Worm (Caenorhabditis elegans) whole organism, young adult: ENCODE data around the gene sra-7.

Experiments
- aptf-3 ChIP-seq: fragments of 200-800 bp; sonication (Bioruptor generic); IDR thresholded peaks from 2 replicates; pipeline ENCODE4 v1.3.6; 2022; ENCODE audit warnings: missing genetic modification characterization, missing compliant biosample characterization
- ceh-91 ChIP-seq: fragments of 200-800 bp; sonication (Bioruptor generic); IDR thresholded peaks from 2 replicates; pipeline ENCODE4 v1.3.6; 2022; ENCODE audit warnings: missing genetic modification reagents, missing genetic modification characterization, missing compliant biosample characterization
- egl-44 ChIP-seq: fragments of 200-800 bp; sonication (Bioruptor generic); IDR thresholded peaks from 2 replicates; pipeline ENCODE4 v1.3.6; 2022; ENCODE audit warnings: missing genetic modification reagents, missing genetic modification characterization, missing compliant biosample characterization
- hlh-12 ChIP-seq: sonication (generic microtip); optimal IDR thresholded peaks from 2 replicates; lab custom pipeline; 2016; ENCODE audit warnings: missing genetic modification characterization, missing compliant biosample characterization
- nfya-1 ChIP-seq: sonication (generic microtip); optimal IDR thresholded peaks from 2 replicates; lab custom pipeline; 2017; ENCODE audit warnings: antibody characterized with exemption, missing compliant biosample characterization, missing genetic modification characterization, borderline replicate concordance; ENCODE audit not compliant: insufficient read depth
- ztf-3 ChIP-seq: fragments of 200-800 bp; sonication (Bioruptor generic); optimal IDR thresholded peaks from 2 replicates; lab custom pipeline; 2018; ENCODE audit warnings: mild to moderate bottlenecking, missing genetic modification characterization, missing compliant biosample characterization
- ztf-6 ChIP-seq: fragments of 200-800 bp; sonication (Bioruptor generic); IDR thresholded peaks from 2 replicates; pipeline ENCODE4 v1.3.6; 2022; ENCODE audit warnings: missing genetic modification reagents, missing genetic modification characterization, missing compliant biosample characterization

DNA sequence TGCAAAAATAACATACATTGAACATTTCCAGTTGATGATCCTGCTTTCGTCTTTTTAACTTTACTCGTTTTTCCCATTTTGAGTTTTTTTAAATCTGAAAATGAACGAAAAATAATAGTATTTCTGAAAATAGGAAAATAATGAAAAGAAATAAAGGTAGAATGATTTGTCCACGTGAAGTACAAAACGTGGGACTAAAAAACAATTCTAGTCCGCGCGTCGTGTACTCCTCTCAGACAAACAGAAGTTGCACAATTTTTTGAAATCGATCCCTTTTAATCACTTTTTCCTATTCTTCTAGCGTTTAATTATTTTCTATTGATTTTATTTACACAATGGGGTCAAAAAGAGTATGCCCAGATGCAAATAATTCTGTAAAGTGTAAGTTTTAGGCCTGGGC lies 46.6 kb downstream of the sra-7 start, which contains the start of the genes E02H1.1 and tag-124:
- TF ChIP-seq hlh-12 (tag; lab: Kevin White, UChicago) (no peak), nfya-1 (tag; lab: Kevin White, UChicago) (no peak), ztf-3 (no peak), aptf-3 (GFP tag; lab: Robert Waterston, UW) (no peak), ceh-91 (GFP tag; lab: Robert Waterston, UW) (no peak), egl-44 (no peak), ztf-6 (GFP tag; lab: Robert Waterston, UW) (0 out of 2 replicates have a peak, but pooled peaks have one; percentile 34)
